Fruit fly (Drosophila melanogaster) whole organism, embryonic: ENCODE data around the gene Dlip1.
A peak's percentile ranks its signal among the peaks of the same experiment; 100 is the strongest.

Experiments used
- Ada2b ChIP-seq: fragments of 200-800 bp; sonication (Bioruptor generic); IDR thresholded peaks from 2 replicates; pipeline ENCODE4 v1.3.6; 2022; ENCODE audit warnings: missing biosample characterization, missing genetic modification characterization
- Atf-2 ChIP-seq: fragments of 200-800 bp; sonication (Bioruptor generic); optimal IDR thresholded peaks from 2 replicates; lab custom pipeline; 2016; ENCODE audit warnings: missing biosample characterization, missing genetic modification characterization
- Bdp1 ChIP-seq: fragments of 200-800 bp; sonication (Bioruptor generic); optimal IDR thresholded peaks from 3 replicates; lab custom pipeline; 2016; ENCODE audit warnings: missing biosample characterization, missing genetic modification characterization
- CG10209 ChIP-seq: fragments of 200-800 bp; sonication (Bioruptor generic); optimal IDR thresholded peaks from 3 replicates; lab custom pipeline; 2017; ENCODE audit warnings: missing biosample characterization, mild to moderate bottlenecking, missing genetic modification characterization, missing genetic modification reagents
- CG10979 ChIP-seq: fragments of 200-800 bp; sonication (Bioruptor generic); optimal IDR thresholded peaks from 2 replicates; lab custom pipeline; 2018; ENCODE audit warnings: missing biosample characterization, mild to moderate bottlenecking, missing genetic modification characterization, moderate library complexity
- CG11456 ChIP-seq: fragments of 200-800 bp; sonication (Bioruptor generic); IDR thresholded peaks from 3 replicates; pipeline ENCODE4 v1.3.6; 2022; ENCODE audit warnings: missing biosample characterization, missing genetic modification characterization
- CG12071 ChIP-seq: fragments of 200-800 bp; sonication (Bioruptor generic); optimal IDR thresholded peaks from 3 replicates; lab custom pipeline; 2018; ENCODE audit warnings: missing biosample characterization, mild to moderate bottlenecking, missing genetic modification characterization
- CG13296 ChIP-seq: fragments of 200-800 bp; sonication (Bioruptor generic); optimal IDR thresholded peaks from 3 replicates; lab custom pipeline; 2018; ENCODE audit warnings: missing biosample characterization, mild to moderate bottlenecking, missing genetic modification characterization
- CG14965 ChIP-seq: fragments of 200-800 bp; sonication (Bioruptor generic); optimal IDR thresholded peaks from 2 replicates; lab custom pipeline; 2016; ENCODE audit warnings: missing biosample characterization, missing genetic modification characterization, borderline replicate concordance
- CG17612 ChIP-seq: fragments of 200-800 bp; sonication (Bioruptor generic); IDR thresholded peaks from 2 replicates; pipeline ENCODE4 v1.3.6; 2022; ENCODE audit warnings: missing biosample characterization, missing genetic modification characterization
- CG18011 ChIP-seq: fragments of 200-800 bp; sonication (Bioruptor generic); optimal IDR thresholded peaks from 2 replicates; lab custom pipeline; 2017; ENCODE audit warnings: missing biosample characterization, missing genetic modification characterization, mild to moderate bottlenecking, moderate library complexity, missing genotype
- CG2678 ChIP-seq: fragments of 200-800 bp; sonication (Bioruptor generic); optimal IDR thresholded peaks from 3 replicates; lab custom pipeline; 2019; ENCODE audit warnings: missing biosample characterization, mild to moderate bottlenecking, missing genetic modification characterization, moderate library complexity
- CG6175 ChIP-seq: fragments of 200-800 bp; sonication (Bioruptor generic); IDR thresholded peaks from 3 replicates; pipeline ENCODE4 v1.3.6; 2022; ENCODE audit warnings: missing biosample characterization, missing genetic modification characterization
- CG7556 ChIP-seq: fragments of 200-800 bp; sonication (Bioruptor generic); optimal IDR thresholded peaks from 2 replicates; lab custom pipeline; 2017; ENCODE audit warnings: missing biosample characterization, mild to moderate bottlenecking, missing genetic modification characterization
- CG7839 ChIP-seq: fragments of 200-800 bp; sonication (Bioruptor generic); optimal IDR thresholded peaks from 3 replicates; lab custom pipeline; 2018; ENCODE audit warnings: missing biosample characterization, mild to moderate bottlenecking, missing genetic modification characterization, moderate library complexity
- CG8359 ChIP-seq: fragments of 200-800 bp; sonication (Bioruptor generic); optimal IDR thresholded peaks from 2 replicates; lab custom pipeline; 2017; ENCODE audit warnings: missing biosample characterization, mild to moderate bottlenecking, missing genetic modification characterization, borderline replicate concordance
- CG9437 ChIP-seq: fragments of 200-800 bp; sonication (Bioruptor generic); optimal IDR thresholded peaks from 2 replicates; lab custom pipeline; 2018; ENCODE audit warnings: missing biosample characterization, mild to moderate bottlenecking, missing genetic modification characterization
- CG9797 ChIP-seq: fragments of 200-800 bp; sonication (Bioruptor generic); optimal IDR thresholded peaks from 3 replicates; lab custom pipeline; 2018; ENCODE audit warnings: missing biosample characterization, mild to moderate bottlenecking, missing genetic modification characterization
- Dad ChIP-seq: fragments of 200-800 bp; sonication (Bioruptor generic); optimal IDR thresholded peaks from 3 replicates; lab custom pipeline; 2016; ENCODE audit warnings: missing biosample characterization, missing genetic modification characterization
- Dll ChIP-seq: fragments of 200-800 bp; sonication (Bioruptor generic); IDR thresholded peaks from 4 replicates; pipeline ENCODE4 v1.3.6; 2022; ENCODE audit warnings: missing biosample characterization, missing genetic modification characterization; ENCODE audit not compliant: partially characterized antibody
- Dp ChIP-seq: fragments of 200-800 bp; sonication (Bioruptor generic); optimal IDR thresholded peaks from 2 replicates; lab custom pipeline; 2018; ENCODE audit warnings: missing biosample characterization, mild to moderate bottlenecking, missing genetic modification characterization, moderate library complexity
- Lhr ChIP-seq: fragments of 200-800 bp; sonication (Bioruptor generic); optimal IDR thresholded peaks from 3 replicates; lab custom pipeline; 2017; ENCODE audit warnings: mild to moderate bottlenecking, missing biosample characterization, missing genetic modification reagents, missing genetic modification characterization
- Mrtf ChIP-seq: fragments of 200-800 bp; sonication (Bioruptor generic); IDR thresholded peaks from 3 replicates; pipeline ENCODE4 v1.3.6; 2022; ENCODE audit warnings: missing biosample characterization, missing genetic modification characterization
- NFAT ChIP-seq: fragments of 200-800 bp; sonication (Bioruptor generic); IDR thresholded peaks from 2 replicates; pipeline ENCODE4 v1.3.6; 2022; ENCODE audit warnings: missing biosample characterization, missing genetic modification characterization
- NK7.1 ChIP-seq: fragments of 200-800 bp; sonication (Bioruptor generic); optimal IDR thresholded peaks from 3 replicates; lab custom pipeline; 2016; ENCODE audit warnings: missing biosample characterization, missing genetic modification characterization
- NfI ChIP-seq: fragments of 200-800 bp; sonication (Bioruptor generic); optimal IDR thresholded peaks from 3 replicates; lab custom pipeline; 2018; ENCODE audit warnings: missing biosample characterization, mild to moderate bottlenecking, missing genetic modification characterization, moderate library complexity
- Oli ChIP-seq: fragments of 200-800 bp; sonication (Bioruptor generic); optimal IDR thresholded peaks from 2 replicates; lab custom pipeline; 2018; ENCODE audit warnings: missing biosample characterization, mild to moderate bottlenecking, missing genetic modification characterization, moderate library complexity
- Six4 ChIP-seq: fragments of 200-800 bp; sonication (Bioruptor generic); optimal IDR thresholded peaks from 2 replicates; lab custom pipeline; 2016; ENCODE audit warnings: missing biosample characterization, missing genetic modification characterization
- Sox100B ChIP-seq: fragments of 200-800 bp; sonication (Bioruptor generic); optimal IDR thresholded peaks from 3 replicates; lab custom pipeline; 2018; ENCODE audit warnings: missing biosample characterization, mild to moderate bottlenecking, missing genetic modification characterization
- Ssrp ChIP-seq: fragments of 200-800 bp; sonication (Bioruptor generic); optimal IDR thresholded peaks from 2 replicates; lab custom pipeline; 2018; ENCODE audit warnings: missing biosample characterization, mild to moderate bottlenecking, missing genetic modification characterization, moderate library complexity
- Xbp1 ChIP-seq: fragments of 200-800 bp; sonication (Bioruptor generic); optimal IDR thresholded peaks from 3 replicates; lab custom pipeline; 2016; ENCODE audit warnings: missing biosample characterization, mild to moderate bottlenecking, missing genetic modification characterization
- Xrp1 ChIP-seq: fragments of 200-800 bp; sonication (Bioruptor generic); IDR thresholded peaks from 2 replicates; pipeline ENCODE4 v1.3.6; 2022; ENCODE audit warnings: missing biosample characterization, missing genetic modification characterization
- ase ChIP-seq: fragments of 200-800 bp; sonication (Bioruptor generic); IDR thresholded peaks from 3 replicates; pipeline ENCODE4 v1.3.6; 2022; ENCODE audit warnings: missing biosample characterization, missing genetic modification characterization
- dmrt11E ChIP-seq: fragments of 200-800 bp; sonication (Bioruptor generic); optimal IDR thresholded peaks from 3 replicates; lab custom pipeline; 2018; ENCODE audit warnings: missing biosample characterization, mild to moderate bottlenecking, missing genetic modification characterization, moderate library complexity
- gem ChIP-seq: fragments of 200-800 bp; sonication (Bioruptor generic); optimal IDR thresholded peaks from 2 replicates; lab custom pipeline; 2019; ENCODE audit warnings: missing biosample characterization, mild to moderate bottlenecking, missing genetic modification characterization, moderate library complexity
- grau ChIP-seq: fragments of 200-800 bp; optimal IDR thresholded peaks from 3 replicates; lab custom pipeline; 2019; ENCODE audit warnings: missing biosample characterization, mild to moderate bottlenecking, missing genetic modification characterization, moderate library complexity
- hth ChIP-seq: fragments of >200 bp; optimal IDR thresholded peaks from 2 replicates; lab custom pipeline; 2017; ENCODE audit warnings: inconsistent platforms
- jigr1 ChIP-seq: fragments of 200-800 bp; sonication (Bioruptor generic); IDR thresholded peaks from 3 replicates; pipeline ENCODE4 v1.3.6; 2022; ENCODE audit warnings: missing biosample characterization, missing genetic modification characterization
- ken ChIP-seq: fragments of 200-800 bp; sonication (Bioruptor generic); IDR thresholded peaks from 3 replicates; pipeline ENCODE4 v1.3.6; 2022; ENCODE audit warnings: missing biosample characterization, missing genetic modification characterization
- lilli ChIP-seq: fragments of 200-800 bp; sonication (Bioruptor generic); optimal IDR thresholded peaks from 3 replicates; lab custom pipeline; 2016; ENCODE audit warnings: missing biosample characterization, missing genetic modification characterization
- lov ChIP-seq, 2 experiments: fragments of 200-800 bp in 1 of 2; fragments of >200 bp in 1 of 2; sonication (Bioruptor generic) in 1 of 2; IDR thresholded peaks in 1 of 2; optimal IDR thresholded peaks in 1 of 2; 2 replicates in 1 of 2; 3 replicates in 1 of 2; pipeline versions ENCODE4 v1.3.6 to Lab custom; 2017 to 2022; ENCODE audit warnings: missing biosample characterization in 1 of 2, missing genetic modification characterization in 1 of 2
- maf-S ChIP-seq: fragments of 200-800 bp; sonication (Bioruptor generic); optimal IDR thresholded peaks from 2 replicates; lab custom pipeline; 2016; ENCODE audit warnings: missing biosample characterization, missing genetic modification characterization
- otp ChIP-seq: fragments of 200-800 bp; sonication (Bioruptor generic); IDR thresholded peaks from 3 replicates; pipeline ENCODE4, ENCODE4 v1.3.6; 2022; ENCODE audit warnings: missing biosample characterization, missing genetic modification characterization
- row ChIP-seq: fragments of 200-800 bp; sonication (Bioruptor generic); IDR thresholded peaks from 3 replicates; pipeline ENCODE4 v1.3.6; 2022; ENCODE audit warnings: missing biosample characterization, missing genetic modification characterization
- slp2 ChIP-seq: fragments of 200-800 bp; sonication (Bioruptor generic); optimal IDR thresholded peaks from 2 replicates; lab custom pipeline; 2016; ENCODE audit warnings: missing biosample characterization, missing genetic modification characterization
- ssp ChIP-seq: fragments of 200-800 bp; sonication (Bioruptor generic); IDR thresholded peaks from 2 replicates; pipeline ENCODE4 v1.3.6; 2022; ENCODE audit warnings: missing biosample characterization, missing genetic modification characterization
- tgo ChIP-seq: fragments of 200-800 bp; sonication (Bioruptor generic); IDR thresholded peaks from 3 replicates; pipeline ENCODE4 v1.3.6; 2022; ENCODE audit warnings: missing biosample characterization, missing genetic modification characterization
- tll ChIP-seq, 2 experiments: fragments of 200-800 bp in 1 of 2; fragments of >200 bp in 1 of 2; sonication (Bioruptor generic) in 1 of 2; optimal IDR thresholded peaks; 2 replicates each; lab custom pipeline; 2017 to 2019; ENCODE audit warnings: missing biosample characterization in 2 of 2, missing genetic modification characterization in 2 of 2, mild to moderate bottlenecking in 1 of 2, moderate library complexity in 1 of 2
- zen ChIP-seq: fragments of 200-800 bp; sonication (Bioruptor generic); optimal IDR thresholded peaks from 3 replicates; lab custom pipeline; 2018; ENCODE audit warnings: missing biosample characterization, mild to moderate bottlenecking, missing genetic modification characterization, moderate library complexity
- zf30C ChIP-seq: fragments of 200-800 bp; sonication (Bioruptor generic); optimal IDR thresholded peaks from 3 replicates; lab custom pipeline; 2018; ENCODE audit warnings: missing biosample characterization, mild to moderate bottlenecking, missing genetic modification characterization
- zfh2 ChIP-seq: fragments of 200-800 bp; sonication (Bioruptor generic); optimal IDR thresholded peaks from 2 replicates; lab custom pipeline; 2016; ENCODE audit warnings: missing biosample characterization, missing genetic modification characterization

Gene Dlip1

dm6 chrX:9129436-9129835, 29.0 kb upstream of the Dlip1 start:
- TF ChIP-seq otp (GFP tag; lab: Robert Waterston, UW) (no peak), CG7839 (tag; lab: Kevin White, UChicago) (no peak), lilli (GFP tag; lab: Kevin White, UChicago) (no peak), Dad (GFP tag; lab: Kevin White, UChicago) (no peak), zen (tag; lab: Kevin White, UChicago) (peak; percentile 42), Bdp1 (GFP tag; lab: Kevin White, UChicago) (no peak), slp2 (GFP tag; lab: Kevin White, UChicago) (no peak), Xbp1 (GFP tag; lab: Kevin White, UChicago) (no peak), CG14965 (GFP tag; lab: Kevin White, UChicago) (no peak), CG13296 (GFP tag; lab: Kevin White, UChicago) (no peak), CG12071 (GFP tag; lab: Kevin White, UChicago) (no peak), CG8359 (GFP tag; lab: Kevin White, UChicago) (no peak), Oli (no peak), maf-S (GFP tag; lab: Kevin White, UChicago) (no peak), grau (tag; lab: Kevin White, UChicago) (peak; percentile 1), CG9437 (no peak), Ada2b (GFP tag; lab: Robert Waterston, UW) (no peak), lov (optimal IDR thresholded peaks at IDR 0.05; lab: Kevin White, UChicago) (no peak), lov (GFP tag; IDR thresholded peaks at IDR 0.05; lab: Robert Waterston, UW) (no peak), CG6175 (no peak), dmrt11E (tag; lab: Kevin White, UChicago) (no peak), ssp (no peak), CG2678 (tag; lab: Kevin White, UChicago) (no peak), CG7556 (GFP tag; lab: Kevin White, UChicago) (peak; percentile 1), ken (no peak), zf30C (GFP tag; lab: Kevin White, UChicago) (peak; percentile 73), zfh2 (GFP tag; lab: Kevin White, UChicago) (no peak), ase (GFP tag; lab: Robert Waterston, UW) (no peak), jigr1 (no peak), Lhr (GFP tag; lab: Kevin White, UChicago) (no peak), Six4 (GFP tag; lab: Kevin White, UChicago) (no peak), CG10979 (tag; lab: Kevin White, UChicago) (no peak), tgo (GFP tag; lab: Robert Waterston, UW) (no peak), CG11456 (GFP tag; lab: Robert Waterston, UW) (no peak), tll (GFP tag; optimal IDR thresholded peaks at IDR 0.05; lab: Kevin White, UChicago) (peak in 1 of 2 experiments; percentile 81), NfI (GFP tag; lab: Kevin White, UChicago) (no peak), Sox100B (GFP tag; lab: Kevin White, UChicago) (no peak), Ssrp (no peak), NK7.1 (GFP tag; lab: Kevin White, UChicago) (no peak), CG10209 (GFP tag; lab: Kevin White, UChicago) (no peak), CG18011 (no peak), hth (lab: Kevin White, UChicago) (no peak), gem (tag; lab: Kevin White, UChicago) (peak; percentile 9), Mrtf (GFP tag; lab: Robert Waterston, UW) (no peak), row (GFP tag; lab: Robert Waterston, UW) (0 out of 3 replicates have a peak, but pooled peaks have one; percentile 5), Atf-2 (GFP tag; lab: Kevin White, UChicago) (no peak), Dll (GFP tag; lab: Robert Waterston, UW) (no peak), CG17612 (GFP tag; lab: Robert Waterston, UW) (no peak), Xrp1 (GFP tag; lab: Robert Waterston, UW) (no peak), Dp (GFP tag; lab: Kevin White, UChicago) (no peak), CG9797 (GFP tag; lab: Kevin White, UChicago) (no peak), NFAT (GFP tag; lab: Robert Waterston, UW) (no peak)
